Worm (Caenorhabditis elegans): ENCODE results near the gene grsp-4.

DNA sequence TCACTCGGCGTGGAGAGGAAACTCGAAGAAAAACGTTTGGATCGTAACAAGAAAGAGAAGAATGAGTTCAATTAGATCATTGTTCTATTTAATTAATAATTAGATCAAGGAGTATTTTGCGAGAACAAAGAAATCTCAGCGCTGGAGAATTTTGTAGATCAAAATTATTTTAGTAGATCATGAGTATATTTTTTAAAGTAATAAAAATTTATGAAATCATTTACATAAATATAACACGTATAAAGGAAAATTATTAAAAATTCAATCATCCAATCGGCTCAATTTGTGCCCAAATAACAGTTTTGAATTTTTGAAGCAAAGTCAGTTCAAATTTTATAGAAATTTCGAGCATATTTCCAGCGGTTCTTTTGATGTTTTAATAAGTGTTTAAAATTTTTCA is 600 bp upstream of the grsp-4 start, which contains the start of gene C50E3.13:
- TF ChIP-seq hlh-30 (tag; optimal IDR thresholded peaks at IDR 0.05; ENCODE audit: insufficient read depth) (no peak), elt-4 (tag; optimal IDR thresholded peaks at IDR 0.05) (no peak), ceh-9 (tag; optimal IDR thresholded peaks at IDR 0.05) (no peak), ahr-1 (tag; optimal IDR thresholded peaks at IDR 0.05) (no peak), ceh-24 (tag; optimal IDR thresholded peaks at IDR 0.05) (no peak)
